Fruit fly (Drosophila melanogaster): ENCODE measurements around the gene CG9004.

CG9004 gene

dm6 chr3L:2387816-2388215 is 14.3 kb downstream of the CG9004 start (continued):
- TF ChIP-seq C15 (GFP tag; IDR thresholded peaks at IDR 0.05) (no peak), CG34422 (GFP tag; IDR thresholded peaks at IDR 0.05) (no peak; the same call in 2 of the 3 replicates), odd (GFP tag; optimal IDR thresholded peaks at IDR 0.05) (no peak), CG7839 (tag; optimal IDR thresholded peaks at IDR 0.05) (peak; percentile 15), gem (tag; optimal IDR thresholded peaks at IDR 0.05) (peak; percentile 2), az2 (GFP tag; optimal IDR thresholded peaks at IDR 0.05) (no peak), CG17186 (GFP tag; optimal IDR thresholded peaks at IDR 0.05) (no peak), en (GFP tag; optimal IDR thresholded peaks at IDR 0.05) (no peak), Dll (GFP tag; IDR thresholded peaks at IDR 0.05; ENCODE audit: partially characterized antibody) (peak; percentile 44; the same call in 1 of the 4 replicates), CG17568 (GFP tag; optimal IDR thresholded peaks at IDR 0.05) (peak; percentile 54), ssp (GFP tag; IDR thresholded peaks at IDR 0.05) (no peak), fu2 (GFP tag; optimal IDR thresholded peaks at IDR 0.05) (no peak), dmrt11E (tag; optimal IDR thresholded peaks at IDR 0.05) (no peak), Hey (tag; optimal IDR thresholded peaks at IDR 0.05) (no peak), CG11695 (GFP tag; IDR thresholded peaks at IDR 0.05) (no peak), hkb (optimal IDR thresholded peaks at IDR 0.05) (no peak), hkb (GFP tag; IDR thresholded peaks at IDR 0.05) (no peak), MBD-R2 (GFP tag; IDR thresholded peaks at IDR 0.05) (no peak), CG7745 (tag; optimal IDR thresholded peaks at IDR 0.05) (no peak), shn (GFP tag; optimal IDR thresholded peaks at IDR 0.05) (no peak), wor (GFP tag; IDR thresholded peaks at IDR 0.05) (no peak), Bgb (GFP tag; IDR thresholded peaks at IDR 0.05; ENCODE audit: partially characterized antibody) (peak; percentile 9; the same call in 1 of the 2 replicates), cg (GFP tag; optimal IDR thresholded peaks at IDR 0.05) (no peak), Gug (GFP tag; IDR thresholded peaks at IDR 0.05) (no peak), CG31441 (GFP tag; IDR thresholded peaks at IDR 0.05) (0 out of 2 replicates have a peak, but pooled peaks have one; percentile 38), aop (GFP tag; IDR thresholded peaks at IDR 0.05) (no peak), z (GFP tag; IDR thresholded peaks at IDR 0.05) (no peak)

- TF ChIP-seq kay (GFP tag; optimal IDR thresholded peaks at IDR 0.05) = no peak
- TF ChIP-seq CG8281 (tag; optimal IDR thresholded peaks at IDR 0.05) = no peak
- no peak for TF ChIP-seq so (GFP tag; IDR thresholded peaks at IDR 0.05)
- TF ChIP-seq CG10147 (GFP tag; optimal IDR thresholded peaks at IDR 0.05) = no peak
- TF ChIP-seq Tbp (GFP tag; optimal IDR thresholded peaks at IDR 0.05) = no peak
- TF ChIP-seq en (GFP tag; optimal IDR thresholded peaks at IDR 0.05) = no peak
- TF ChIP-seq CG18011 (GFP tag; optimal IDR thresholded peaks at IDR 0.05) = no peak
- no peak for TF ChIP-seq CG6854 (GFP tag; optimal IDR thresholded peaks at IDR 0.05)
- no peak for TF ChIP-seq mld (GFP tag; IDR thresholded peaks at IDR 0.05; ENCODE audit: partially characterized antibody)
- no peak for TF ChIP-seq CG16779 (GFP tag; IDR thresholded peaks at IDR 0.05)
- no peak for TF ChIP-seq Xrp1 (GFP tag; IDR thresholded peaks at IDR 0.05)
- no peak for TF ChIP-seq sima (GFP tag; optimal IDR thresholded peaks at IDR 0.05)
- TF ChIP-seq NfI (GFP tag; optimal IDR thresholded peaks at IDR 0.05) = no peak
- no peak for TF ChIP-seq CG8478 (optimal IDR thresholded peaks at IDR 0.05)
- TF ChIP-seq CG43689 (GFP tag; IDR thresholded peaks at IDR 0.05) = no peak
- TF ChIP-seq sens (GFP tag) = peak; percentile 59
- TF ChIP-seq CG3838 (GFP tag; optimal IDR thresholded peaks at IDR 0.05) = no peak
- no peak for TF ChIP-seq zen (tag; optimal IDR thresholded peaks at IDR 0.05)
- TF ChIP-seq lbe (GFP tag; optimal IDR thresholded peaks at IDR 0.05) = no peak
- no peak for TF ChIP-seq CG12071 (GFP tag; optimal IDR thresholded peaks at IDR 0.05)
- TF ChIP-seq CG16813 (GFP tag; IDR thresholded peaks at IDR 0.05; ENCODE audit: partially characterized antibody) = no peak
- TF ChIP-seq abd-A (tag; optimal IDR thresholded peaks at IDR 0.05) = peak; percentile 57
- no peak for TF ChIP-seq CG2678 (tag; optimal IDR thresholded peaks at IDR 0.05)
- TF ChIP-seq Hsf (GFP tag; optimal IDR thresholded peaks at IDR 0.05) = no peak
- no peak for TF ChIP-seq fu2 (GFP tag; optimal IDR thresholded peaks at IDR 0.05)
- TF ChIP-seq Stat92E (GFP tag; optimal IDR thresholded peaks at IDR 0.05) = no peak
- TF ChIP-seq gce (GFP tag; IDR thresholded peaks at IDR 0.05) = no peak
- no peak for TF ChIP-seq CG7839 (tag; optimal IDR thresholded peaks at IDR 0.05)
Observed at dm6 chr3L:2388683-2389315, 15.3 kb downstream of the CG9004 start, which contains the start of gene Mzt1. Mzt1 (plus strand) TSS chr3L:2389265.
